Worm (Caenorhabditis elegans) whole organism, L4 larva: ENCODE results near the gene C40A11.4.

Source experiments
- F37D6.2 ChIP-seq: sonication (generic microtip); optimal IDR thresholded peaks from 2 replicates; lab custom pipeline; 2016; ENCODE audit warnings: mild to moderate bottlenecking, missing genetic modification characterization, missing compliant biosample characterization
- Y48G9A.11 ChIP-seq: fragments of 200-800 bp; sonication (Bioruptor generic); IDR thresholded peaks from 2 replicates; pipeline ENCODE4 v1.3.6; 2022; ENCODE audit warnings: missing genetic modification reagents, missing genetic modification characterization, missing compliant biosample characterization
- ZK337.2 ChIP-seq: fragments of 200-800 bp; sonication (Bioruptor generic); IDR thresholded peaks from 2 replicates; pipeline ENCODE4 v1.3.6; 2022; ENCODE audit warnings: missing genetic modification reagents, missing genetic modification characterization, missing compliant biosample characterization
- aha-1 ChIP-seq: fragments of 150-350 bp; peaks from one replicate; lab custom pipeline; 2014; ENCODE audit warnings: missing biosample characterization, missing genetic modification characterization
- attf-4 ChIP-seq: sonication (generic microtip); optimal IDR thresholded peaks from 3 replicates; lab custom pipeline; 2017; ENCODE audit warnings: missing biosample characterization, missing genetic modification characterization
- ceh-20 ChIP-seq: fragments of 200-800 bp; sonication (Bioruptor generic); IDR thresholded peaks from 2 replicates; pipeline ENCODE4 v1.3.6; 2022; ENCODE audit warnings: missing genetic modification reagents, missing genetic modification characterization, missing compliant biosample characterization
- ceh-28 ChIP-seq: fragments of 150-350 bp; optimal IDR thresholded peaks from 2 replicates; lab custom pipeline; 2014; ENCODE audit warnings: missing biosample characterization, missing genetic modification reagents, missing genetic modification characterization
- ceh-62 ChIP-seq: sonication (generic microtip); optimal IDR thresholded peaks from 2 replicates; lab custom pipeline; 2017; ENCODE audit warnings: missing biosample characterization, missing genetic modification characterization
- cey-2 ChIP-seq: sonication (generic microtip); optimal IDR thresholded peaks from 3 replicates; lab custom pipeline; 2017; ENCODE audit warnings: missing genetic modification characterization, mild to moderate bottlenecking, missing compliant biosample characterization, antibody characterized with exemption, borderline replicate concordance; ENCODE audit not compliant: insufficient read depth
- ctbp-1 ChIP-seq: fragments of 200-800 bp; sonication (Bioruptor generic); IDR thresholded peaks from 2 replicates; pipeline ENCODE4 v1.3.6; 2022; ENCODE audit warnings: missing genetic modification reagents, missing genetic modification characterization, missing compliant biosample characterization
- daf-12 ChIP-seq: fragments of 150-350 bp; optimal IDR thresholded peaks from 2 replicates; lab custom pipeline; 2014; ENCODE audit warnings: missing biosample characterization, missing genetic modification reagents, missing genetic modification characterization
- daf-16 ChIP-seq, 3 experiments: sonication (generic microtip); optimal IDR thresholded peaks; 2 replicates each; lab custom pipeline; 2016 to 2017; ENCODE audit warnings: missing genetic modification characterization in 3 of 3, missing genetic modification reagents in 3 of 3, mild to moderate bottlenecking in 2 of 3, missing compliant biosample characterization in 2 of 3, missing biosample characterization in 1 of 3, moderate library complexity in 1 of 3
- egl-27 ChIP-seq: sonication (generic microtip); optimal IDR thresholded peaks from 3 replicates; lab custom pipeline; 2017; ENCODE audit warnings: missing biosample characterization, missing genetic modification reagents, missing genetic modification characterization
- jun-1 ChIP-seq: fragments of 150-350 bp; optimal IDR thresholded peaks from 2 replicates; lab custom pipeline; 2014; ENCODE audit warnings: missing biosample characterization, missing genetic modification reagents, missing genetic modification characterization
- lim-7 ChIP-seq: fragments of 200-800 bp; sonication (Bioruptor generic); IDR thresholded peaks from 2 replicates; pipeline ENCODE4 v1.3.6; 2022; ENCODE audit warnings: missing genetic modification characterization, missing compliant biosample characterization
- lin-15B ChIP-seq: fragments of 150-350 bp; sonication (generic microtip); optimal IDR thresholded peaks from 3 replicates; lab custom pipeline; 2014; ENCODE audit warnings: missing biosample characterization, missing genetic modification characterization
- lin-38 ChIP-seq: fragments of 200-800 bp; sonication (Bioruptor generic); IDR thresholded peaks from 2 replicates; pipeline ENCODE4 v1.3.6; 2022; ENCODE audit warnings: missing genetic modification reagents, missing genetic modification characterization, missing compliant biosample characterization
- lin-39 ChIP-seq: fragments of 150-350 bp; optimal IDR thresholded peaks from 2 replicates; lab custom pipeline; 2014; ENCODE audit warnings: missing biosample characterization, missing genetic modification reagents, missing genetic modification characterization
- lsy-2 ChIP-seq, 2 experiments: fragments of 150-350 bp in 1 of 2; sonication (generic microtip) in 1 of 2; optimal IDR thresholded peaks; 2 replicates each; lab custom pipeline; 2014 to 2017; ENCODE audit warnings: missing biosample characterization in 2 of 2, missing genetic modification characterization in 2 of 2
- madf-9 ChIP-seq: fragments of 200-800 bp; sonication (Bioruptor generic); conservative IDR thresholded peaks from 2 replicates; pipeline ENCODE4 v1.3.6; 2022; ENCODE audit warnings: missing genetic modification reagents, missing genetic modification characterization, missing compliant biosample characterization
- mdl-1 ChIP-seq, 2 experiments: fragments of 150-350 bp in 1 of 2; sonication (generic microtip) in 1 of 2; optimal IDR thresholded peaks; 2 replicates each; lab custom pipeline; 2014 to 2017; ENCODE audit warnings: missing biosample characterization in 2 of 2, missing genetic modification characterization in 2 of 2
- mes-2 ChIP-seq: sonication (generic microtip); optimal IDR thresholded peaks from 2 replicates; lab custom pipeline; 2016; ENCODE audit warnings: missing genotype, mild to moderate bottlenecking, missing genetic modification characterization, missing compliant biosample characterization; ENCODE audit not compliant: poor library complexity, severe bottlenecking
- mxl-2 ChIP-seq: fragments of 200-800 bp; sonication (Bioruptor generic); conservative IDR thresholded peaks from 2 replicates; pipeline ENCODE4 v1.3.6; 2022; ENCODE audit warnings: missing genetic modification reagents, missing genetic modification characterization, missing compliant biosample characterization
- mxl-3 ChIP-seq: fragments of 200-800 bp; sonication (Bioruptor generic); optimal IDR thresholded peaks from 2 replicates; lab custom pipeline; 2018; ENCODE audit warnings: mild to moderate bottlenecking, missing genetic modification characterization, missing compliant biosample characterization
- nhr-11 ChIP-seq: fragments of 150-350 bp; optimal IDR thresholded peaks from 2 replicates; lab custom pipeline; 2014; ENCODE audit warnings: missing biosample characterization, missing genetic modification characterization
- nhr-237 ChIP-seq: sonication (generic microtip); optimal IDR thresholded peaks from 2 replicates; lab custom pipeline; 2017; ENCODE audit warnings: missing biosample characterization, missing genetic modification characterization
- nhr-25 ChIP-seq: sonication (generic microtip); optimal IDR thresholded peaks from 2 replicates; lab custom pipeline; 2017; ENCODE audit warnings: missing genetic modification characterization, mild to moderate bottlenecking, missing compliant biosample characterization, antibody characterized with exemption, moderate library complexity, borderline replicate concordance; ENCODE audit not compliant: insufficient read depth
- nhr-28 ChIP-seq: fragments of 150-350 bp; optimal IDR thresholded peaks from 2 replicates; lab custom pipeline; 2014; ENCODE audit warnings: missing biosample characterization, missing genetic modification characterization
- nhr-42 ChIP-seq: fragments of 200-800 bp; sonication (Bioruptor generic); IDR thresholded peaks from 2 replicates; pipeline ENCODE4 v1.3.6; 2022; ENCODE audit warnings: missing genetic modification characterization, missing compliant biosample characterization
- nhr-6 ChIP-seq: fragments of 150-350 bp; optimal IDR thresholded peaks from 2 replicates; lab custom pipeline; 2014; ENCODE audit warnings: missing biosample characterization, missing genetic modification characterization
- nhr-77 ChIP-seq: fragments of 150-350 bp; optimal IDR thresholded peaks from 2 replicates; lab custom pipeline; 2014; ENCODE audit warnings: missing biosample characterization, missing genetic modification characterization
- pqm-1 ChIP-seq: sonication (generic microtip); optimal IDR thresholded peaks from 2 replicates; lab custom pipeline; 2017; ENCODE audit warnings: missing biosample characterization, missing genetic modification characterization
- saeg-2 ChIP-seq: fragments of 200-800 bp; sonication (Bioruptor generic); IDR thresholded peaks from 2 replicates; pipeline ENCODE4 v1.3.6; 2022; ENCODE audit warnings: missing genetic modification reagents, missing genetic modification characterization, missing compliant biosample characterization
- set-16 ChIP-seq: fragments of 200-800 bp; sonication (Bioruptor generic); IDR thresholded peaks from 2 replicates; pipeline ENCODE4 v1.3.6; 2022; ENCODE audit warnings: missing genetic modification reagents, missing genetic modification characterization, missing compliant biosample characterization
- spr-3 ChIP-seq: fragments of 200-800 bp; sonication (Bioruptor generic); optimal IDR thresholded peaks from 2 replicates; lab custom pipeline; 2018; ENCODE audit warnings: mild to moderate bottlenecking, missing genetic modification characterization, missing compliant biosample characterization
- tag-97 ChIP-seq: fragments of 200-800 bp; sonication (Bioruptor generic); IDR thresholded peaks from 2 replicates; pipeline ENCODE4 v1.3.6; 2022; ENCODE audit warnings: missing genetic modification characterization, missing compliant biosample characterization
- unc-39 ChIP-seq: sonication (generic microtip); optimal IDR thresholded peaks from 2 replicates; lab custom pipeline; 2017; ENCODE audit warnings: missing biosample characterization, missing genetic modification characterization
- unc-62 ChIP-seq, 3 experiments: fragments of 150-350 bp in 1 of 3; sonication (generic microtip); optimal IDR thresholded peaks in 2 of 3; peaks in 1 of 3; 1 replicate in 1 of 3; 2 replicates in 2 of 3; lab custom pipeline; 2014 to 2017; ENCODE audit warnings: missing biosample characterization in 3 of 3, missing genetic modification characterization in 3 of 3, missing genetic modification reagents in 3 of 3, missing genotype in 1 of 3
- zfp-3 ChIP-seq: fragments of 200-800 bp; sonication (Bioruptor generic); conservative IDR thresholded peaks from 2 replicates; pipeline ENCODE4 v1.3.6; 2022; ENCODE audit warnings: missing genetic modification reagents, missing genetic modification characterization, missing compliant biosample characterization
- zip-2 ChIP-seq: fragments of 150-350 bp; optimal IDR thresholded peaks from 2 replicates; lab custom pipeline; 2014; ENCODE audit warnings: missing biosample characterization, missing genetic modification characterization
- ztf-11 ChIP-seq: fragments of 150-350 bp; optimal IDR thresholded peaks from 2 replicates; lab custom pipeline; 2014; ENCODE audit warnings: missing biosample characterization, missing genetic modification characterization
- ztf-7 ChIP-seq: fragments of 150-350 bp; optimal IDR thresholded peaks from 2 replicates; lab custom pipeline; 2014; ENCODE audit warnings: missing biosample characterization, missing genetic modification characterization

The C40A11.4 gene

DNA sequence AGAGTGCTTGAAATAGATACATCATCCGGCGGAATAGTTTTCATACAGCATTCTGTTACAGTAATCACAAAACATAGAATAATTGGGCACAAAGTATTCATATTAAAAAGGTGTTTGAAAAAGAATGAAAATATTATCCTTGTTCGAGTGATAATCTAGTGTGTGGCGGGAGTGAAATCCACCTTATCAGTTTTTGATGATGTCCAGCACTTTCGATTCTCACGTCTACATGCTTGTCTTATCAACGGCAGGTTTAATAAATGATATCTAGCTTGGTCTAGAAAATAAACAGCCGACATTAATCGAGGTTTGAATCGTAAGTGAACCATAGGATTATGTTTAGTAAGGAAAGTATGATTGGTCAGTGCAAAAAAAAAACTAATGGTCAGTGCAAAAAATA lies 27.3 kb upstream of the C40A11.4 start, which contains the start of gene R52.5:
TSS of gene R52.5 (minus strand) at position 101 of the 400 bp plus-strand sequence.
- TF ChIP-seq madf-9 (GFP tag; lab: Robert Waterston, UW) (no peak), spr-3 (GFP tag; lab: Kevin White, UChicago) (no peak), ceh-28 (tag; lab: Kevin White, UChicago) (no peak), lin-39 (tag; lab: Kevin White, UChicago) (no peak), lin-38 (GFP tag; lab: Robert Waterston, UW) (no peak), mes-2 (tag; lab: Kevin White, UChicago) (no peak), set-16 (GFP tag; lab: Robert Waterston, UW) (no peak), jun-1 (tag; lab: Kevin White, UChicago) (no peak), daf-16 (GFP tag; optimal IDR thresholded peaks at IDR 0.05; lab: Kevin White, UChicago) (no peak), daf-16 (tag; optimal IDR thresholded peaks at IDR 0.05; lab: Kevin White, UChicago) (no peak), ZK337.2 (GFP tag; lab: Robert Waterston, UW) (no peak)

- TF ChIP-seq ceh-20 (GFP tag; lab: Robert Waterston, UW), result no peak
- TF ChIP-seq nhr-77 (tag; lab: Kevin White, UChicago), result no peak
- no peak for TF ChIP-seq egl-27 (tag; lab: Kevin White, UChicago)
- no peak for TF ChIP-seq zfp-3
- TF ChIP-seq mdl-1 (tag; optimal IDR thresholded peaks at IDR 0.05; lab: Kevin White, UChicago), result no peak
- TF ChIP-seq ceh-62 (tag; lab: Kevin White, UChicago), result no peak
- TF ChIP-seq nhr-237 (tag; lab: Kevin White, UChicago), result no peak
- TF ChIP-seq nhr-25 (tag; lab: Kevin White, UChicago), result no peak
- TF ChIP-seq ztf-11 (tag; lab: Kevin White, UChicago), result no peak
- TF ChIP-seq tag-97 (GFP tag; lab: Robert Waterston, UW), result no peak
- TF ChIP-seq lim-7 (GFP tag; lab: Robert Waterston, UW), result no peak
- no peak for TF ChIP-seq zip-2 (tag; lab: Kevin White, UChicago)
- TF ChIP-seq daf-12 (tag; lab: Kevin White, UChicago), result no peak
These were observed 24.3 kb upstream of the C40A11.4 start, which contains the start of gene R52.6 for ce11 chrII:2112948-2113347. R52.6 (minus strand) TSS chrII:2113048.

DNA sequence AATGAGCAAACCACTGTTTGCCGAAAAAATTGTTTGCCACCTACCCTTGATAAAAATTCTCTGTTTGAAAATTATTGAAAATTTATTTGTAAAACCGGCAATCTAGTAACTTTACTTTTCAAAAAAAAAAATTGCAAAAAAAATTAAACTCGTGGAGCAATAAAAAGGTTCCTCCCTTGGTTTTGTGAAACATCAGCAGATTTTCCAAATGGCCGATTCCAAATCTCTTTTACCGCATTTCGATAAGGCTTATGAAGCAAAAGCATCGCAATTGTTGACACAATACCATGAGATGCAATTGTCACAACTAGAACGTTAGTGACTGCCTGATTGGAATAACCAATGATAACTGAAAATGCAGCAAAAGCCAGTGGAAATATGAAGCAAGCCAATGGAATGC lies 22.7 kb upstream of the C40A11.4 start:
- TF ChIP-seq aha-1 (tag; lab: Kevin White, UChicago) (peak; percentile 90), mes-2 (tag; lab: Kevin White, UChicago) (no peak)

ce11 chrII:2116794-2117193 lies 20.4 kb upstream of the C40A11.4 start, which contains the start of gene srh-195:
srh-195 (minus strand) TSS chrII:2116894.
- TF ChIP-seq nhr-42 (GFP tag; lab: Robert Waterston, UW), result no peak
- TF ChIP-seq daf-16 (GFP tag; optimal IDR thresholded peaks at IDR 0.05; lab: Kevin White, UChicago), result no peak
- TF ChIP-seq daf-16 (tag; optimal IDR thresholded peaks at IDR 0.05; lab: Kevin White, UChicago), result no peak
- TF ChIP-seq lin-15B (tag; lab: Kevin White, UChicago), result no peak
- no peak for TF ChIP-seq nhr-11 (tag; lab: Kevin White, UChicago)
- TF ChIP-seq lsy-2 (tag; optimal IDR thresholded peaks at IDR 0.05; lab: Kevin White, UChicago), result no peak
- no peak for TF ChIP-seq mxl-2 (GFP tag; lab: Robert Waterston, UW)
- TF ChIP-seq Y48G9A.11, result no peak
- TF ChIP-seq saeg-2 (GFP tag; lab: Robert Waterston, UW), result no peak
- no peak for TF ChIP-seq attf-4 (tag; lab: Kevin White, UChicago)
- no peak for TF ChIP-seq pqm-1 (tag; lab: Kevin White, UChicago)

ce11 chrII:2122091-2122490 lies 15.1 kb upstream of the C40A11.4 start, which contains the start of gene math-37:
math-37 (minus strand) TSS chrII:2122191.
- TF ChIP-seq nhr-28 (tag; lab: Kevin White, UChicago) (peak; percentile 39), lin-15B (tag; lab: Kevin White, UChicago) (no peak), nhr-6 (tag; lab: Kevin White, UChicago) (no peak), F37D6.2 (tag; lab: Kevin White, UChicago) (no peak), unc-62 (GFP tag; optimal IDR thresholded peaks at IDR 0.05 in 1 of 2; lab: Kevin White, UChicago) (no peak), unc-62 (tag; optimal IDR thresholded peaks at IDR 0.05; lab: Kevin White, UChicago) (no peak), cey-2 (tag; lab: Kevin White, UChicago) (no peak), ctbp-1 (GFP tag; lab: Robert Waterston, UW) (no peak), pqm-1 (tag; lab: Kevin White, UChicago) (peak; percentile 47), nhr-11 (tag; lab: Kevin White, UChicago) (no peak), ztf-7 (tag; lab: Kevin White, UChicago) (no peak), jun-1 (tag; lab: Kevin White, UChicago) (no peak), mxl-3 (GFP tag; lab: Kevin White, UChicago) (no peak), daf-16 (GFP tag; optimal IDR thresholded peaks at IDR 0.05; lab: Kevin White, UChicago) (no peak), daf-16 (tag; optimal IDR thresholded peaks at IDR 0.05; lab: Kevin White, UChicago) (peak; percentile 35), mdl-1 (tag; optimal IDR thresholded peaks at IDR 0.05; lab: Kevin White, UChicago) (no peak), unc-39 (tag; lab: Kevin White, UChicago) (no peak)
